Worm (Caenorhabditis elegans): ENCODE results near the gene spe-51.

Gene spe-51

ce11 chrIV:4692463-4692862 is at the start of gene spe-51:
spe-51 (plus strand) TSS chrIV:4692763.
- TF ChIP-seq ama-1 (optimal IDR thresholded peaks at IDR 0.05) (no peak), R02D3.7 (tag; optimal IDR thresholded peaks at IDR 0.05) (no peak), egl-5 (tag; optimal IDR thresholded peaks at IDR 0.05) (no peak), egl-27 (tag; optimal IDR thresholded peaks at IDR 0.05) (no peak), elt-2 (tag; optimal IDR thresholded peaks at IDR 0.05) (no peak), lsy-12 (tag; optimal IDR thresholded peaks at IDR 0.05) (no peak), nhr-67 (tag; optimal IDR thresholded peaks at IDR 0.05) (no peak), mdl-1 (tag; optimal IDR thresholded peaks at IDR 0.05) (no peak), pqm-1 (tag; optimal IDR thresholded peaks at IDR 0.05) (no peak)

DNA sequence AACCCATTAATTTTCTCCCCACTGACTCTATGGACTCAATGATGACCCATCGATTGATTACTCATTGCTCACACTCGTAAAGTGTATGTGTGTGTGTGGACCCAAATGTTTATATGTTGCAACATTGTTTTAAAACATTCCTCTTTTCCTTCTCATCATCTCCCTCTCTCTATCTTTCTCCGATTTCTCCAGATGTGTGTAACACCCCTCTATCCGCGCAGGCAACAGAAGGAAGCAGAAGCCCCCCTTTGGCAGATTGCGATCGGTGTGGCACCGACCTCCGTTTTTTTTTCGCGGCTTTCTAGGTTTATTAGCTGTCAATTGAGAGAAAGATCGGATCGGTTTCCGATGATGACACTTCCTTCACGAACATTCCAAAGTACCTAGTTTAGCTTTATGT is 49.0 kb upstream of the spe-51 start:
- TF ChIP-seq eor-1 (tag; optimal IDR thresholded peaks at IDR 0.05) (no peak), nhr-25 (tag; optimal IDR thresholded peaks at IDR 0.05) (peak; percentile 30)

DNA sequence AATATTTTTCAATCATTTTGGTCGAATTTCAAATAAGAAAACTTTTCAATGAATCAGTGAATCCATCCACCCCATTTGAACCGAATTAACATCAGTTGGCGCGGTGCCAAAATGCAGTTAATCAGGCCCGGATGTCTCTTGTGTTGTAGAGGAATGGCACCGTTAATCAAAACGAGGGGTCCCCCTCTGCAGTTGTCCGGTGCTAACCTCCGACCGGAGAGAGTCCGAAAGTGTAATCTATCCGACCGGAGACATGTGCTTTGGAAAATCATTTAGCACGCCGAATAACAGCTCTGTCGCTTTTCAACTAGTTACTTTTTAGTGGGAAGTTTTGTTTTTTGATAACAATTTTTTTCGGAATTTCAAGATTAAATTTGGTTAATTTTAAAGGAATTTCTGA is 47.3 kb upstream of the spe-51 start:
- no peak for TF ChIP-seq nhr-76 (tag; optimal IDR thresholded peaks at IDR 0.05)
- no peak for TF ChIP-seq nfya-1 (tag; optimal IDR thresholded peaks at IDR 0.05; ENCODE audit: insufficient read depth)
- no peak for TF ChIP-seq egl-5 (tag; optimal IDR thresholded peaks at IDR 0.05)
- no peak for TF ChIP-seq ama-1 (optimal IDR thresholded peaks at IDR 0.05)
- TF ChIP-seq unc-39 (tag; optimal IDR thresholded peaks at IDR 0.05), result no peak
- no peak for TF ChIP-seq fkh-2 (tag; optimal IDR thresholded peaks at IDR 0.05)
- TF ChIP-seq ceh-28 (tag; optimal IDR thresholded peaks at IDR 0.05), result no peak
- no peak for TF ChIP-seq ZK546.5 (tag; optimal IDR thresholded peaks at IDR 0.05)
- no peak for TF ChIP-seq R02D3.7 (tag; optimal IDR thresholded peaks at IDR 0.05)
- TF ChIP-seq lsy-12 (tag; optimal IDR thresholded peaks at IDR 0.05), result no peak

ce11 chrIV:4647385-4647784 is 45.2 kb upstream of the spe-51 start, which contains the start of gene F29B9.8:
F29B9.8 (plus strand) TSS chrIV:4647685.
- TF ChIP-seq daf-12 (tag; optimal IDR thresholded peaks at IDR 0.05) (no peak), unc-39 (tag; optimal IDR thresholded peaks at IDR 0.05) (no peak), lin-39 (tag; optimal IDR thresholded peaks at IDR 0.05) (no peak), skn-1 (tag; optimal IDR thresholded peaks at IDR 0.05) (no peak), hmg-11 (tag; optimal IDR thresholded peaks at IDR 0.05) (no peak), mml-1 (tag; optimal IDR thresholded peaks at IDR 0.05) (no peak), zag-1 (tag; optimal IDR thresholded peaks at IDR 0.05) (no peak)

- no peak for TF ChIP-seq fkh-2 (tag; optimal IDR thresholded peaks at IDR 0.05)
- TF ChIP-seq lin-15B (tag; optimal IDR thresholded peaks at IDR 0.05), result no peak
- TF ChIP-seq eor-1 (tag; optimal IDR thresholded peaks at IDR 0.05), result no peak
- no peak for TF ChIP-seq nhr-23 (tag; optimal IDR thresholded peaks at IDR 0.05)
Measured at ce11 chrIV:4649460-4649859, 43.1 kb upstream of the spe-51 start, which contains the start of gene F29B9.7. F29B9.7 (plus strand) TSS chrIV:4649760.

DNA sequence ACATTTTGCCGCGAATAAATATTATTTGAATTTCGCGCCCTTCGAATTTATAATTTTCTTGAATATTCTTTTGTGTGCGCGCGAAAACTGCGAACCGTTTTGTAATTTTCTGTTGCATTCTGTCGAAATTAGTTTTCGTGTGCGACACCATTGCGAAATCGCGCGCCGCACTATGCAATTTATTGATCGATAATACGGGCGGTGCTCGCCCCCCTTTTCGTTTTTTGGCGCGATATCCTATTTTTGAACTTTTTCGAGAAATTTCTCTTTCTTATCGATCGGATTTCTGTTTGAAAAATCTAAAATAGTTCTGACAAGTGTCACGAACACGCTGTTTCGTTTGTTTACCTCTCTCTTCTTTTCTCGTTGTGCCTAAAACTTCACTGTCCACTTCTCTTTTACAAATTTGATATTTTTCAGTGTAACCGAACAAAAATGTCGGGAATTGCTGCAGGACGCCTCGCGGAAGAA is 41.9 kb upstream of the spe-51 start, which contains the start of gene ubc-9:
Gene ubc-9 (plus strand): TSS at position 421 of the 471 bp plus-strand sequence.
- TF ChIP-seq nhr-28 (tag; optimal IDR thresholded peaks at IDR 0.05), result no peak
- peak; percentile 82 for TF ChIP-seq nfya-1 (tag; optimal IDR thresholded peaks at IDR 0.05; ENCODE audit: insufficient read depth)
- TF ChIP-seq zag-1 (tag; optimal IDR thresholded peaks at IDR 0.05), result no peak
- TF ChIP-seq jun-1 (tag; optimal IDR thresholded peaks at IDR 0.05), result peak; percentile 37
- no peak for TF ChIP-seq unc-62 (GFP tag; optimal IDR thresholded peaks at IDR 0.05)
- peak; percentile 40 for TF ChIP-seq egl-5 (tag; optimal IDR thresholded peaks at IDR 0.05)
- no peak for TF ChIP-seq unc-39 (tag; optimal IDR thresholded peaks at IDR 0.05)
- TF ChIP-seq fkh-2 (tag; optimal IDR thresholded peaks at IDR 0.05), result no peak
- TF ChIP-seq pqm-1 (tag; optimal IDR thresholded peaks at IDR 0.05), result no peak
- TF ChIP-seq lsy-12 (tag; optimal IDR thresholded peaks at IDR 0.05), result no peak
- peak; percentile 54 for TF ChIP-seq elt-2 (tag; optimal IDR thresholded peaks at IDR 0.05)
- no peak for TF ChIP-seq elt-1 (tag; optimal IDR thresholded peaks at IDR 0.05)
- TF ChIP-seq nhr-77 (tag; optimal IDR thresholded peaks at IDR 0.05), result no peak
- no peak for TF ChIP-seq elt-3 (tag; optimal IDR thresholded peaks at IDR 0.05)
- peak; percentile 61 for TF ChIP-seq nhr-43 (tag; optimal IDR thresholded peaks at IDR 0.05; ENCODE audit: poor library complexity, severe bottlenecking)
- TF ChIP-seq hmg-11 (tag; optimal IDR thresholded peaks at IDR 0.05), result peak; percentile 72
- TF ChIP-seq aly-2 (tag; optimal IDR thresholded peaks at IDR 0.05), result no peak
- TF ChIP-seq nhr-23 (tag; optimal IDR thresholded peaks at IDR 0.05), result peak; percentile 81
- TF ChIP-seq lin-39 (tag; optimal IDR thresholded peaks at IDR 0.05), result peak; percentile 65
- TF ChIP-seq R02D3.7 (tag; optimal IDR thresholded peaks at IDR 0.05), result no peak
- no peak for TF ChIP-seq fkh-10 (GFP tag; optimal IDR thresholded peaks at IDR 0.05)
- TF ChIP-seq mml-1 (tag; optimal IDR thresholded peaks at IDR 0.05), result no peak
- peak; percentile 75 for TF ChIP-seq nhr-25 (tag; optimal IDR thresholded peaks at IDR 0.05)
- peak; percentile 59 for TF ChIP-seq snpc-4 (tag; optimal IDR thresholded peaks at IDR 0.05)
- TF ChIP-seq pha-4 (tag; optimal IDR thresholded peaks at IDR 0.05), result peak; percentile 71
- peak; percentile 5 for TF ChIP-seq skn-1 (tag; optimal IDR thresholded peaks at IDR 0.05)
- TF ChIP-seq egl-27 (tag; optimal IDR thresholded peaks at IDR 0.05), result no peak
- no peak for TF ChIP-seq sea-2 (GFP tag; optimal IDR thresholded peaks at IDR 0.05)
- TF ChIP-seq ama-1 (optimal IDR thresholded peaks at IDR 0.05), result peak; percentile 55
- no peak for TF ChIP-seq daf-12 (tag; optimal IDR thresholded peaks at IDR 0.05)
- no peak for TF ChIP-seq mdl-1 (tag; optimal IDR thresholded peaks at IDR 0.05)
- TF ChIP-seq ceh-28 (tag; optimal IDR thresholded peaks at IDR 0.05), result peak; percentile 92
- no peak for TF ChIP-seq ztf-4 (tag; optimal IDR thresholded peaks at IDR 0.05)
- no peak for TF ChIP-seq ceh-9 (tag; optimal IDR thresholded peaks at IDR 0.05)
- TF ChIP-seq lin-15B (tag; optimal IDR thresholded peaks at IDR 0.05), result peak; percentile 73
